Fruit fly (Drosophila melanogaster): ENCODE results near the gene bor.
A peak's percentile ranks its signal among the peaks of the same experiment; 100 is the strongest.

dm6 chr3R:16240478-16241101, 23.3 kb downstream of the bor start:
- TF ChIP-seq CG8159 (tag; optimal IDR thresholded peaks at IDR 0.05) (peak; percentile 28), CG15710 (tag; optimal IDR thresholded peaks at IDR 0.05) (no peak), CG9948 (tag; optimal IDR thresholded peaks at IDR 0.05) (no peak), Ets98B (GFP tag; IDR thresholded peaks at IDR 0.05) (no peak)

All from whole organism, pupa.